Fruit fly (Drosophila melanogaster): ENCODE measurements around the gene CG17375.

Gene CG17375

DNA sequence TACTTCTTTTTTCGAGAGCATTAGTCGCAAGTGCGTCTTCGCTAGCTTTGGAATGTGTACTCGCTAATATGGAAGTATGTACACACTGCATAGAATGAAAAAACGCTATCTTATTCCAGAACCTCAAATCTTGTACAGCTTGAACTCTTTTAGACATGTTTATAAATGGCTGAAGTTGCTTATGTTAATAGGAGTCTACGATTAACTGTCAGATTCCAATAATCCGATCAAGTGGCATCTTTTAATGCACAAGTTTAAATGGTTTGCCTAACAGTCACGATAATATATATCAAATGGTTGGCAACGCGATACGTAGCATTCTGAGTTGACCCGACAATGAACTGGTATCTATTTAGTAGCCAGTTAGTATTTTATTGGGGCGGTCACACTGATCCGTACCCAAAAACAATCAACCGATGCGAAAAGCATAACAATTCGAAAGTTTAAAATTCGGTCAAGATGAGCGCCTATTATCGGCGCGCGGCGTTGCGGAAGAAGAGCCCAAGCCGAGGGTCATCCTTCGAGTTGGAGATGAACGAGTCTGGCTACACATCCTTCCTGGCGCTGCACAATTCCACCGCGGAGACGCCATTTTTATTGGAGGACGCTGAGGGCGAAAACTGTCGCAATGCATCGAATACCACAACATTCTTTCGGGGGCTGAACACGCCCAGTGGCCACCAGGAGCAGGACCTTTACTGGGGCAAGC lies 46.5 kb upstream of the CG17375 start, which contains the start of gene Rca1 (continued):
- TF ChIP-seq Neu2 (GFP tag; optimal IDR thresholded peaks at IDR 0.05; ENCODE audit: borderline replicate concordance) = no peak
- TF ChIP-seq Sry-δ (GFP tag; optimal IDR thresholded peaks at IDR 0.05) = peak; percentile 60
- peak; percentile 89 for TF ChIP-seq phol (tag; optimal IDR thresholded peaks at IDR 0.05)
- TF ChIP-seq CHES-1-like (GFP tag; optimal IDR thresholded peaks at IDR 0.05) = peak; percentile 55
- TF ChIP-seq Ets97D (GFP tag; optimal IDR thresholded peaks at IDR 0.05) = peak; percentile 74
- TF ChIP-seq Myb (GFP tag; optimal IDR thresholded peaks at IDR 0.05) = peak; percentile 70
- no peak for TF ChIP-seq chn (GFP tag; optimal IDR thresholded peaks at IDR 0.05)
- TF ChIP-seq CG33213 (GFP tag; optimal IDR thresholded peaks at IDR 0.05) = peak; percentile 16
- TF ChIP-seq BEAF-32 (GFP tag; optimal IDR thresholded peaks at IDR 0.05) = peak; percentile 73
- TF ChIP-seq Dek (tag; optimal IDR thresholded peaks at IDR 0.05) = peak; percentile 12
- TF ChIP-seq Dll (GFP tag; IDR thresholded peaks at IDR 0.05; ENCODE audit: partially characterized antibody) = peak; percentile 64; the same call in 3 of the 4 replicates
- no peak for TF ChIP-seq CG11093 (GFP tag; IDR thresholded peaks at IDR 0.05)
- peak; percentile 8 for TF ChIP-seq jumu (GFP tag; optimal IDR thresholded peaks at IDR 0.05)
- TF ChIP-seq gfzf (GFP tag; optimal IDR thresholded peaks at IDR 0.05) = peak; percentile 87
- TF ChIP-seq Ets65A (GFP tag) = peak; percentile 35
- no peak for TF ChIP-seq Awh (GFP tag; IDR thresholded peaks at IDR 0.05)
- TF ChIP-seq YL-1 (GFP tag; optimal IDR thresholded peaks at IDR 0.05) = peak; percentile 58
- TF ChIP-seq Sox102F (GFP tag; optimal IDR thresholded peaks at IDR 0.05) = no peak
- 0 out of 3 replicates have a peak, but pooled peaks have one; percentile 48 for TF ChIP-seq Opbp (GFP tag; IDR thresholded peaks at IDR 0.05; ENCODE audit: partially characterized antibody)
- peak; percentile 85 for TF ChIP-seq CTCF (GFP tag; optimal IDR thresholded peaks at IDR 0.05)
- peak; percentile 58 for TF ChIP-seq CG1603 (tag; optimal IDR thresholded peaks at IDR 0.05)
- peak; percentile 64 for TF ChIP-seq nmo (GFP tag; optimal IDR thresholded peaks at IDR 0.05)
- TF ChIP-seq esg (GFP tag; conservative IDR thresholded peaks at IDR 0.05) = no peak
- peak; percentile 58 for TF ChIP-seq HmgD (GFP tag; optimal IDR thresholded peaks at IDR 0.05)
- no peak for TF ChIP-seq CG6683 (GFP tag; optimal IDR thresholded peaks at IDR 0.05)
- no peak for TF ChIP-seq CkIIα-i1 (GFP tag; IDR thresholded peaks at IDR 0.05)
- TF ChIP-seq Lhr (GFP tag; optimal IDR thresholded peaks at IDR 0.05) = peak; percentile 82
- TF ChIP-seq MESR4 (GFP tag; optimal IDR thresholded peaks at IDR 0.05) = peak; percentile 55
- no peak for TF ChIP-seq CG11504 (tag; optimal IDR thresholded peaks at IDR 0.05)
- peak; percentile 42 for TF ChIP-seq Dp (GFP tag; optimal IDR thresholded peaks at IDR 0.05)
- no peak for TF ChIP-seq CG1647 (GFP tag; optimal IDR thresholded peaks at IDR 0.05)
- no peak for TF ChIP-seq CG15479 (GFP tag; optimal IDR thresholded peaks at IDR 0.05)
- peak; percentile 53 for TF ChIP-seq amos (GFP tag; IDR thresholded peaks at IDR 0.05; ENCODE audit: partially characterized antibody)
- no peak for TF ChIP-seq CG10147 (GFP tag; optimal IDR thresholded peaks at IDR 0.05)
- TF ChIP-seq Nf-YA (GFP tag; IDR thresholded peaks at IDR 0.05) = no peak
- TF ChIP-seq Abd-B (GFP tag; optimal IDR thresholded peaks at IDR 0.05) = peak; percentile 7
- TF ChIP-seq CG4617 (GFP tag; optimal IDR thresholded peaks at IDR 0.05; ENCODE audit: borderline replicate concordance) = peak; percentile 55
- TF ChIP-seq Med (GFP tag) = peak; percentile 69
- peak; percentile 44 for TF ChIP-seq CoRest (tag; optimal IDR thresholded peaks at IDR 0.05)
- 0 out of 3 replicates have a peak, but pooled peaks have one; percentile 55 for TF ChIP-seq CG2199 (GFP tag; IDR thresholded peaks at IDR 0.05)
- TF ChIP-seq MBD-R2 (GFP tag; IDR thresholded peaks at IDR 0.05) = peak; percentile 51
- peak; percentile 21 for TF ChIP-seq CG9437 (GFP tag; optimal IDR thresholded peaks at IDR 0.05)
- peak; percentile 45 for TF ChIP-seq Elba2 (GFP tag; optimal IDR thresholded peaks at IDR 0.05)
- peak in 1 of 2 experiments; percentile 14 for TF ChIP-seq tll (GFP tag; optimal IDR thresholded peaks at IDR 0.05)
- TF ChIP-seq gt (GFP tag; IDR thresholded peaks at IDR 0.05) = no peak
- no peak for TF ChIP-seq tup (GFP tag; optimal IDR thresholded peaks at IDR 0.05)
- no peak for TF ChIP-seq CG10462 (GFP tag; optimal IDR thresholded peaks at IDR 0.05)
- no peak for TF ChIP-seq CG17328 (GFP tag; IDR thresholded peaks at IDR 0.05)
- TF ChIP-seq CG9797 (GFP tag; optimal IDR thresholded peaks at IDR 0.05) = peak; percentile 90
